Fruit fly (Drosophila melanogaster) whole organism, embryonic: Measurements from ENCODE around the gene CG7016.

Experiments used
- CG12744 ChIP-seq: fragments of 200-800 bp; sonication (Bioruptor generic); optimal IDR thresholded peaks from 2 replicates; lab custom pipeline; 2016; ENCODE audit warnings: missing biosample characterization, missing genetic modification characterization
- CG4424 ChIP-seq: fragments of 200-800 bp; sonication (Bioruptor generic); optimal IDR thresholded peaks from 3 replicates; lab custom pipeline; 2016; ENCODE audit warnings: missing biosample characterization, missing genetic modification characterization
- CG4854 ChIP-seq: fragments of 200-800 bp; sonication (Bioruptor generic); optimal IDR thresholded peaks from 2 replicates; lab custom pipeline; 2016; ENCODE audit warnings: missing biosample characterization, missing genetic modification characterization, inconsistent platforms
- CHES-1-like ChIP-seq: fragments of 200-800 bp; sonication (Bioruptor generic); optimal IDR thresholded peaks from 2 replicates; lab custom pipeline; 2016; ENCODE audit warnings: missing biosample characterization, missing genetic modification characterization
- Camta ChIP-seq: fragments of 200-800 bp; sonication (Bioruptor generic); optimal IDR thresholded peaks from 2 replicates; lab custom pipeline; 2016; ENCODE audit warnings: missing biosample characterization, missing genetic modification characterization
- Dip3 ChIP-seq: fragments of 200-800 bp; sonication (Bioruptor generic); optimal IDR thresholded peaks from 3 replicates; lab custom pipeline; 2016; ENCODE audit warnings: missing biosample characterization, missing genetic modification characterization
- Nf-YC ChIP-seq: fragments of 200-800 bp; optimal IDR thresholded peaks from 3 replicates; lab custom pipeline; 2019; ENCODE audit warnings: missing biosample characterization, mild to moderate bottlenecking, missing genetic modification characterization, moderate library complexity
- aop ChIP-seq: fragments of 200-800 bp; sonication (Bioruptor generic); IDR thresholded peaks from 2 replicates; pipeline ENCODE4 v1.3.6; 2022; ENCODE audit warnings: missing biosample characterization, missing genetic modification characterization
- da ChIP-seq: fragments of 200-800 bp; sonication (Bioruptor generic); optimal IDR thresholded peaks from 2 replicates; lab custom pipeline; 2016; ENCODE audit warnings: missing biosample characterization, missing genetic modification characterization
- gcm ChIP-seq: fragments of 200-800 bp; sonication (Bioruptor generic); optimal IDR thresholded peaks from 2 replicates; lab custom pipeline; 2019; ENCODE audit warnings: missing biosample characterization, mild to moderate bottlenecking, missing genetic modification characterization, moderate library complexity
- gcm2 ChIP-seq: fragments of 200-800 bp; sonication (Bioruptor generic); optimal IDR thresholded peaks from 2 replicates; lab custom pipeline; 2016; ENCODE audit warnings: missing biosample characterization, missing genetic modification characterization
- kay ChIP-seq: fragments of 200-800 bp; sonication (Bioruptor generic); optimal IDR thresholded peaks from 2 replicates; lab custom pipeline; 2016; ENCODE audit warnings: missing biosample characterization, missing genetic modification characterization
- kni ChIP-seq: fragments of 200-800 bp; sonication (Bioruptor generic); optimal IDR thresholded peaks from 3 replicates; lab custom pipeline; 2017; ENCODE audit warnings: mild to moderate bottlenecking, missing biosample characterization, missing genetic modification reagents, missing genetic modification characterization

dm6 chr3R:24890217-24890616, 27.5 kb downstream of the CG7016 start:
- no peak for TF ChIP-seq Camta (GFP tag; lab: Kevin White, UChicago)
- TF ChIP-seq gcm2 (GFP tag; lab: Kevin White, UChicago), result no peak
- no peak for TF ChIP-seq kni (GFP tag; lab: Kevin White, UChicago)
- TF ChIP-seq da (GFP tag; lab: Kevin White, UChicago), result no peak
- no peak for TF ChIP-seq aop (GFP tag; lab: Robert Waterston, UW)
- TF ChIP-seq Dip3, result no peak
- TF ChIP-seq Nf-YC (tag; lab: Kevin White, UChicago), result no peak
- no peak for TF ChIP-seq CG4854
- TF ChIP-seq CG12744, result no peak
- no peak for TF ChIP-seq kay (GFP tag; lab: Kevin White, UChicago)
- TF ChIP-seq CG4424, result no peak
- no peak for TF ChIP-seq CHES-1-like (GFP tag; lab: Kevin White, UChicago)
- TF ChIP-seq gcm (GFP tag; lab: Kevin White, UChicago), result no peak
